Fruit fly (Drosophila melanogaster): ENCODE measurements around the gene Kap-alpha1.

The Kap-alpha1 gene

dm6 chr3L:19834143-19834794 is 27.2 kb downstream of the Kap-alpha1 start, which contains the start of the genes trc and CG32221:
trc (minus strand) TSS chr3L:19834304.
CG32221 (plus strand) TSS chr3L:19834670.
- TF ChIP-seq EcR (GFP tag; optimal IDR thresholded peaks at IDR 0.05) (no peak), pan (optimal IDR thresholded peaks at IDR 0.05) (no peak), CG8478 (optimal IDR thresholded peaks at IDR 0.05) (no peak), psq (optimal IDR thresholded peaks at IDR 0.05) (no peak), usp (GFP tag; optimal IDR thresholded peaks at IDR 0.05) (no peak), Dll (optimal IDR thresholded peaks at IDR 0.05) (no peak)

- no peak for TF ChIP-seq Dll (optimal IDR thresholded peaks at IDR 0.05)
- no peak for TF ChIP-seq psq (optimal IDR thresholded peaks at IDR 0.05)
These were observed 29.4 kb downstream of the Kap-alpha1 start, which contains the start of gene kto for dm6 chr3L:19836375-19836937. kto (plus strand) TSS chr3L:19836614.

- no peak for TF ChIP-seq CG8478 (optimal IDR thresholded peaks at IDR 0.05)
- no peak for TF ChIP-seq Dll (optimal IDR thresholded peaks at IDR 0.05)
- no peak for TF ChIP-seq usp (GFP tag; optimal IDR thresholded peaks at IDR 0.05)
- TF ChIP-seq EcR (GFP tag; optimal IDR thresholded peaks at IDR 0.05), result no peak
- TF ChIP-seq pan (optimal IDR thresholded peaks at IDR 0.05), result no peak
- TF ChIP-seq psq (optimal IDR thresholded peaks at IDR 0.05), result no peak
These were observed 37.5 kb downstream of the Kap-alpha1 start for dm6 chr3L:19844507-19844906.

- TF ChIP-seq usp (GFP tag; optimal IDR thresholded peaks at IDR 0.05), result no peak
- TF ChIP-seq pan (optimal IDR thresholded peaks at IDR 0.05), result no peak
- no peak for TF ChIP-seq EcR (GFP tag; optimal IDR thresholded peaks at IDR 0.05)
- no peak for TF ChIP-seq CG8478 (optimal IDR thresholded peaks at IDR 0.05)
- TF ChIP-seq Dll (optimal IDR thresholded peaks at IDR 0.05), result no peak
- TF ChIP-seq psq (optimal IDR thresholded peaks at IDR 0.05), result no peak
These were observed 38.2 kb downstream of the Kap-alpha1 start, which contains the start of gene Papss for dm6 chr3L:19845047-19845906. Papss (plus strand) TSS chr3L:19845293.

dm6 chr3L:19845907-19846301 is 38.9 kb downstream of the Kap-alpha1 start:
- no peak for TF ChIP-seq CG8478 (optimal IDR thresholded peaks at IDR 0.05)

- no peak for TF ChIP-seq Dll (optimal IDR thresholded peaks at IDR 0.05)
- no peak for TF ChIP-seq pan (optimal IDR thresholded peaks at IDR 0.05)
- no peak for TF ChIP-seq CG8478 (optimal IDR thresholded peaks at IDR 0.05)
- TF ChIP-seq usp (GFP tag; optimal IDR thresholded peaks at IDR 0.05), result no peak
- TF ChIP-seq EcR (GFP tag; optimal IDR thresholded peaks at IDR 0.05), result no peak
- no peak for TF ChIP-seq psq (optimal IDR thresholded peaks at IDR 0.05)
These were observed 39.9 kb downstream of the Kap-alpha1 start for dm6 chr3L:19846960-19847359.

dm6 chr3L:19848080-19848479 is 41.0 kb downstream of the Kap-alpha1 start:
- no peak for TF ChIP-seq pan (optimal IDR thresholded peaks at IDR 0.05)
- no peak for TF ChIP-seq EcR (GFP tag; optimal IDR thresholded peaks at IDR 0.05)
- no peak for TF ChIP-seq Dll (optimal IDR thresholded peaks at IDR 0.05)
- no peak for TF ChIP-seq psq (optimal IDR thresholded peaks at IDR 0.05)
- no peak for TF ChIP-seq CG8478 (optimal IDR thresholded peaks at IDR 0.05)

dm6 chr3L:19857923-19858490 is 51.0 kb downstream of the Kap-alpha1 start:
- TF ChIP-seq usp (GFP tag; optimal IDR thresholded peaks at IDR 0.05), result no peak
- no peak for TF ChIP-seq pan (optimal IDR thresholded peaks at IDR 0.05)
- no peak for TF ChIP-seq CG8478 (optimal IDR thresholded peaks at IDR 0.05)
- TF ChIP-seq Dll (optimal IDR thresholded peaks at IDR 0.05), result no peak
- TF ChIP-seq psq (optimal IDR thresholded peaks at IDR 0.05), result no peak
- no peak for TF ChIP-seq EcR (GFP tag; optimal IDR thresholded peaks at IDR 0.05)

Measured in whole organism.